Fruit fly (Drosophila melanogaster): ENCODE results near the gene CG15213.

Gene CG15213

DNA sequence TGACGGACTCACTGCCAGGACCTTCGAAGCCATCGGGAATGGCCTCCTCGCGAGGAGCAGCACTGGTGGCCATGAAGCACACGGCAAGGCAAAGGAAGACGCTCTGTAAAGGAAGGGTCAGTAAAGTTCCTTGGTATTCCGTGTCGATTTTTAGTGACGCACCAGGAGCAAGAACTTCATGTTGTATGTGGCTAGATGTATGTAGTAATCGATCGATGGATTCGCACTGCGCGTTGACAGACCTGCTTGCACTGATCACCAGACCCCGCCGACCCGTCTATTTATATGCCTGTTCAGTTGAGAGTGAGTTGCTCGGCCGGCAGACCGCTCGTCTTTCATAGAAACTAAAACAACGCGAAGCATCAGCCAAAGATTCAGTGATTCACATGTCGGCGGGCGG, at the start of gene CG15213:
CG15213 (minus strand) TSS at position 255 of the 400 bp plus-strand sequence.
- TF ChIP-seq psq (optimal IDR thresholded peaks at IDR 0.05) (no peak), ttk (optimal IDR thresholded peaks at IDR 0.05) (no peak), h (optimal IDR thresholded peaks at IDR 0.05) (no peak), Myc (optimal IDR thresholded peaks at IDR 0.05) (no peak), Sin3A (optimal IDR thresholded peaks at IDR 0.05) (no peak), insv (optimal IDR thresholded peaks at IDR 0.05) (no peak)

- TF ChIP-seq psq (optimal IDR thresholded peaks at IDR 0.05) = no peak
- TF ChIP-seq ttk (optimal IDR thresholded peaks at IDR 0.05) = no peak
Observed at dm6 chr3L:5182255-5182993, 49.4 kb upstream of the CG15213 start.

- TF ChIP-seq h (optimal IDR thresholded peaks at IDR 0.05) (no peak), Myc (optimal IDR thresholded peaks at IDR 0.05) (no peak), psq (optimal IDR thresholded peaks at IDR 0.05) (no peak), ttk (optimal IDR thresholded peaks at IDR 0.05) (no peak), insv (optimal IDR thresholded peaks at IDR 0.05) (no peak), Sin3A (optimal IDR thresholded peaks at IDR 0.05) (no peak)
Observed at dm6 chr3L:5180968-5181612, 48.1 kb upstream of the CG15213 start.

dm6 chr3L:5180179-5180578, 47.2 kb upstream of the CG15213 start:
- no peak for TF ChIP-seq Myc (optimal IDR thresholded peaks at IDR 0.05)
- TF ChIP-seq h (optimal IDR thresholded peaks at IDR 0.05) = no peak
- TF ChIP-seq Sin3A (optimal IDR thresholded peaks at IDR 0.05) = no peak
- no peak for TF ChIP-seq psq (optimal IDR thresholded peaks at IDR 0.05)
- no peak for TF ChIP-seq insv (optimal IDR thresholded peaks at IDR 0.05)
- TF ChIP-seq ttk (optimal IDR thresholded peaks at IDR 0.05) = no peak

dm6 chr3L:5178903-5179302, 45.9 kb upstream of the CG15213 start:
- TF ChIP-seq Sin3A (optimal IDR thresholded peaks at IDR 0.05) (no peak), ttk (optimal IDR thresholded peaks at IDR 0.05) (no peak), insv (optimal IDR thresholded peaks at IDR 0.05) (no peak), psq (optimal IDR thresholded peaks at IDR 0.05) (no peak), h (optimal IDR thresholded peaks at IDR 0.05) (no peak), Myc (optimal IDR thresholded peaks at IDR 0.05) (no peak)

DNA sequence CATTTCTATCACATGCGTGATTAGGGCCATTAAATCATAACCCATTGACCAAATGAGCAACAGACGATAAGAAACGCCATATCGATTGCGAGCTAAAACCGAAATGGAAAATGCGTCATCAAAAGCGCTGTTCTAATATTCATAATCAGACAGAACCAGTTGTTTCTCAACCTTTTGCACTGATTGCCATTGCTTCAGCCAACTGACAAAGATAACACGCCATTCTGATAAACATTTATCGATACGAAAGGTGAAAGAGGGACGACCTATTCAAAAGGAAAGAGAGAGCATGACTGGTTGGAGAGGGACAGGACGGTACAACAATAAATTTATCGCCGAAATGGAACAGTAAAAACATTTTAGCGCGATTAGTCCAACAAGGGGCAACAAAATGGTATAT, 43.8 kb upstream of the CG15213 start:
- TF ChIP-seq insv (optimal IDR thresholded peaks at IDR 0.05) (no peak), Sin3A (optimal IDR thresholded peaks at IDR 0.05) (no peak), ttk (optimal IDR thresholded peaks at IDR 0.05) (no peak), Myc (optimal IDR thresholded peaks at IDR 0.05) (no peak), psq (optimal IDR thresholded peaks at IDR 0.05) (no peak), h (optimal IDR thresholded peaks at IDR 0.05) (no peak)

dm6 chr3L:5176071-5176470, 43.1 kb upstream of the CG15213 start:
- TF ChIP-seq insv (optimal IDR thresholded peaks at IDR 0.05) (no peak), psq (optimal IDR thresholded peaks at IDR 0.05) (no peak), Sin3A (optimal IDR thresholded peaks at IDR 0.05) (no peak), Myc (optimal IDR thresholded peaks at IDR 0.05) (no peak), h (optimal IDR thresholded peaks at IDR 0.05) (no peak), ttk (optimal IDR thresholded peaks at IDR 0.05) (no peak)

dm6 chr3L:5172470-5172869, 39.5 kb upstream of the CG15213 start:
- TF ChIP-seq h (optimal IDR thresholded peaks at IDR 0.05) = no peak
- no peak for TF ChIP-seq psq (optimal IDR thresholded peaks at IDR 0.05)
- no peak for TF ChIP-seq Myc (optimal IDR thresholded peaks at IDR 0.05)
- TF ChIP-seq Sin3A (optimal IDR thresholded peaks at IDR 0.05) = no peak
- no peak for TF ChIP-seq insv (optimal IDR thresholded peaks at IDR 0.05)
- TF ChIP-seq ttk (optimal IDR thresholded peaks at IDR 0.05) = no peak

DNA sequence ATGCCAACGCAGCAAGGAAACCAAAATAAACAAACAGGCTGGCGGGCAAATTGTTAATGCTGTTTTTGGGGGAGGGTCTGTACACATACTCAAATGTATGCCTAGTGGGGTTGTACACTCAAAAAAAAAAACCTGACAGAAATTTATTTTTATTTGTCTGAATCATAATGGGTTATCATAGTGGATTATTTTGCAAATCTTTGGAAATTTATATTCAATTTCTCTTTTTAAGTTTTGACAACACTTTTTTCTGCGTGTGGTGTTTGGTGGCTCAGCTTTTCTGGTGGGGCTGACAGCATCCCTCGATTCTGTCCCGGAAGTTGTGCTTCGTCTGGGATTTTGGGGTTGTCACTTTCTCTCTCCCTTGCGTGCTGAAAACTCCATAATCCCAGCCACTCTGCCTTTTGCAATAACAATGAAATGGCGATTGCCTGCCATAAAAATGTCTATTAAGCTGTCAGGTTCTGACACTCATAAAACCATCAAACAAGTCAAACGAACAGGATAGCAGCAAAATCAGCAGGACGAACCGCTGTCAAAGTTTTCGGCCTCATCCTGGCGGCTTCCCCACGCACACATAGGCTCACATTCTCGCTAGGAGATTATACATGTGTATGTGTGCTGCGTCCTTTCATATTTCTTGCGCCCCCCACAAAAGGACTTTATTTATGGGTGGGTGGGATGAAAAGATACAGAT, 22.0 kb upstream of the CG15213 start:
- TF ChIP-seq ttk (optimal IDR thresholded peaks at IDR 0.05) (no peak), Sin3A (optimal IDR thresholded peaks at IDR 0.05) (no peak), h (optimal IDR thresholded peaks at IDR 0.05) (no peak), Myc (optimal IDR thresholded peaks at IDR 0.05) (no peak), psq (optimal IDR thresholded peaks at IDR 0.05) (no peak), insv (optimal IDR thresholded peaks at IDR 0.05) (no peak)

DNA sequence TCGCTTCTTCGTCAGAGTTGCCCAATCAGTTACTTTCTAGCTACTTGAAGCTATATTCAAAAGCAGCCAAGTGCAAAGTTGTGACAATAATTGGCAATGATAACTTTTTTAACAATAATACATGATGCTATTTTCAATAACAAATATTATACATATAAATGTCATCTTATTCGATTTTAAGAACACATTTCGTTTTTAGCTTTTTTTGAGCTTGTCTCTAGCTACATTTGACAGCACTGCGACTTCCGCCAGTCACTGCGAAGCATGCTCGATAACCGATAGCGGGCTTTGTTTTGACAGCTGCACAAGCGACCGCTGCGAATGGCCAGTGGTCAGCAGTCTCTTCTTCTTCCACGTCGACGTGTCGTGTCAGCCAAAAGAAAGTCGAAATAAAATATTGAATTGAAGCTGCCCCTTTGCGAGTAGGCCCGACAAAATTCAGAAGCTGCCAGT, 19.4 kb upstream of the CG15213 start, which contains the start of the genes Gen and Srp54k:
Gen (minus strand) TSS at position 23 of the 453 bp plus-strand sequence.
Srp54k (plus strand) TSS at position 325 of the 453 bp plus-strand sequence.
- TF ChIP-seq ttk (optimal IDR thresholded peaks at IDR 0.05) (no peak), insv (optimal IDR thresholded peaks at IDR 0.05) (no peak), psq (optimal IDR thresholded peaks at IDR 0.05) (no peak), h (optimal IDR thresholded peaks at IDR 0.05) (no peak)

DNA sequence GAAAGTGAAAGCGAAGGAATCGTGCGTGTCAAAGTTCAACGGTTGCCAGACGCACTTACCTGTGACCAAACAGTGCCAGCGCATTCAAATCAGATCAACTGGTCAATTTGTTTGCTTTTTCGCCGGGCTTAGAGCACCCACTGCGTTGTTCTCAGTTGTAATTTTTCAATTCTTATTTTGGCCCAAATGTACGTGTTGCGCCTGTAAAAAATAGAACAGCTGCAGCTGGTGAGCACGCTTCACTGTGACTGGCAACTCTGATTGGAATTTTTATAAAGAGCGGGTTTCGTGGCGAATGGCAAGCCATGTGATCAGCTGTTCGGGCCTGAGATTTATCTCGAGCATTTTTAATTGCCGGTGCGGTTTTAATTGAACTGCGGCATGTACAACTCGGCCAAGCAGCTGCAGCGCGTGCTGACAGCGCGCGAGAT, 12.8 kb upstream of the CG15213 start, which contains the start of the genes Fitm and AlaRS-m:
Fitm (minus strand) TSS at position 250 of the 431 bp plus-strand sequence.
AlaRS-m (plus strand) TSS at position 285 of the 431 bp plus-strand sequence.
- no peak for TF ChIP-seq psq (optimal IDR thresholded peaks at IDR 0.05)
- no peak for TF ChIP-seq Myc (optimal IDR thresholded peaks at IDR 0.05)
- TF ChIP-seq insv (optimal IDR thresholded peaks at IDR 0.05) = no peak
- no peak for TF ChIP-seq ttk (optimal IDR thresholded peaks at IDR 0.05)
- TF ChIP-seq h (optimal IDR thresholded peaks at IDR 0.05) = no peak
- no peak for TF ChIP-seq Sin3A (optimal IDR thresholded peaks at IDR 0.05)
